Worm (Caenorhabditis elegans) whole organism, L3 larva: ENCODE data around the gene acs-5.

Experiments
- elt-2 ChIP-seq: sonication (generic microtip); optimal IDR thresholded peaks from 2 replicates; lab custom pipeline; 2016; ENCODE audit warnings: missing genetic modification reagents, mild to moderate bottlenecking, missing genetic modification characterization, missing compliant biosample characterization
- jun-1 ChIP-seq: fragments of 150-350 bp; optimal IDR thresholded peaks from 2 replicates; lab custom pipeline; 2014; ENCODE audit warnings: missing biosample characterization, missing genetic modification reagents, missing genetic modification characterization
- lin-15B ChIP-seq: fragments of 150-350 bp; optimal IDR thresholded peaks from 2 replicates; lab custom pipeline; 2014; ENCODE audit warnings: missing biosample characterization, missing genetic modification characterization
- tbx-2 ChIP-seq: sonication (generic microtip); optimal IDR thresholded peaks from 2 replicates; lab custom pipeline; 2016; ENCODE audit warnings: mild to moderate bottlenecking, missing genetic modification characterization, missing compliant biosample characterization
- unc-39 ChIP-seq: sonication (generic microtip); optimal IDR thresholded peaks from 4 replicates; lab custom pipeline; 2017; ENCODE audit warnings: missing biosample characterization, missing genetic modification characterization
- zag-1 ChIP-seq: fragments of 150-350 bp; optimal IDR thresholded peaks from 2 replicates; lab custom pipeline; 2014; ENCODE audit warnings: missing biosample characterization, missing genetic modification characterization

- TF ChIP-seq unc-39 (tag; lab: Kevin White, UChicago) (no peak), elt-2 (tag; lab: Kevin White, UChicago) (peak; percentile 60), lin-15B (no peak), zag-1 (no peak), tbx-2 (tag; lab: Kevin White, UChicago) (no peak), jun-1 (tag; lab: Kevin White, UChicago) (no peak)
Measured at ce11 chrIII:13526191-13526590, 17.1 kb downstream of the acs-5 start.
